Worm (Caenorhabditis elegans) whole organism, mixed stage, embryonic: ENCODE data around the gene coq-5.

ENCODE experiments used
- bed-3 ChIP-seq: fragments of 200-800 bp; sonication (Bioruptor generic); optimal IDR thresholded peaks from 3 replicates; lab custom pipeline; 2018; ENCODE audit warnings: mild to moderate bottlenecking, missing genetic modification characterization, moderate library complexity, missing compliant biosample characterization
- ces-1 ChIP-seq: fragments of 150-350 bp; optimal IDR thresholded peaks from 2 replicates; lab custom pipeline; 2014; ENCODE audit warnings: missing biosample characterization, missing genetic modification reagents, missing genetic modification characterization
- hlh-1 ChIP-seq: fragments of 150-350 bp; optimal IDR thresholded peaks from 2 replicates; lab custom pipeline; 2014; ENCODE audit warnings: missing biosample characterization, missing genetic modification reagents, missing genetic modification characterization
- lsy-2 ChIP-seq: fragments of 150-350 bp; optimal IDR thresholded peaks from 2 replicates; lab custom pipeline; 2014; ENCODE audit warnings: missing biosample characterization, missing genetic modification characterization
- nhr-2 ChIP-seq: fragments of 150-350 bp; optimal IDR thresholded peaks from 2 replicates; lab custom pipeline; 2014; ENCODE audit warnings: missing biosample characterization, missing genetic modification characterization
- nhr-28 ChIP-seq: fragments of 150-350 bp; optimal IDR thresholded peaks from 2 replicates; lab custom pipeline; 2014; ENCODE audit warnings: missing biosample characterization, missing genetic modification characterization
- tbx-8 ChIP-seq: fragments of 200-800 bp; sonication (Bioruptor generic); optimal IDR thresholded peaks from 2 replicates; lab custom pipeline; 2018; ENCODE audit warnings: mild to moderate bottlenecking, missing genetic modification characterization, moderate library complexity, missing compliant biosample characterization
- unc-39 ChIP-seq: fragments of 150-350 bp; optimal IDR thresholded peaks from 2 replicates; lab custom pipeline; 2014; ENCODE audit warnings: missing biosample characterization, missing genetic modification characterization
- unc-62 ChIP-seq: fragments of 150-350 bp; optimal IDR thresholded peaks from 2 replicates; lab custom pipeline; 2014; ENCODE audit warnings: missing biosample characterization, missing genetic modification reagents, missing genetic modification characterization

DNA sequence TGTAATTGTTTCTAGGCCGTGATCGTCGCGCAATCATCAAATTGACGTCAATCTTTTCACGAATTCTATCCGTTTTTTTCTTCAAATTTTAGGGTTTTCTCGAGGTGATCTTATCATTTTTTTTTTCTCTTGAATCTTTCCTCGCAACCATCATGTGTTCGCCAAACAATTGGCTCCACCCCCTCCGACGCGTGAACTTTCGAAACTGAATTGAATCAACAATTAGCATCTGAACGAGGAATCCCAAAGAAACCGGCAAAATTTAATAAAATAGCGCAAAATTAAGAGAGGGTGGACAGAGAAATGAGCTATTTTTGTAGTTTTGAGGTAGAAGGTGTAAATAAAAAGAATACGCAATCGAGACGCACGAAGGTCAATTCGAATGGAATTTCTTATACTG is 14.5 kb upstream of the coq-5 start:
- TF ChIP-seq unc-62 (GFP tag; lab: Kevin White, UChicago) (no peak), nhr-2 (tag; lab: Kevin White, UChicago) (no peak), bed-3 (no peak), tbx-8 (GFP tag; lab: Kevin White, UChicago) (no peak), lsy-2 (tag; lab: Kevin White, UChicago) (no peak), unc-39 (tag; lab: Kevin White, UChicago) (no peak), ces-1 (GFP tag; lab: Kevin White, UChicago) (no peak), nhr-28 (tag; lab: Kevin White, UChicago) (no peak), hlh-1 (tag; lab: Kevin White, UChicago) (no peak)
